Fruit fly (Drosophila melanogaster): Measurements from ENCODE around the gene CG13398.
A peak's percentile ranks its signal among the peaks of the same experiment; 100 is the strongest.

The CG13398 gene

DNA sequence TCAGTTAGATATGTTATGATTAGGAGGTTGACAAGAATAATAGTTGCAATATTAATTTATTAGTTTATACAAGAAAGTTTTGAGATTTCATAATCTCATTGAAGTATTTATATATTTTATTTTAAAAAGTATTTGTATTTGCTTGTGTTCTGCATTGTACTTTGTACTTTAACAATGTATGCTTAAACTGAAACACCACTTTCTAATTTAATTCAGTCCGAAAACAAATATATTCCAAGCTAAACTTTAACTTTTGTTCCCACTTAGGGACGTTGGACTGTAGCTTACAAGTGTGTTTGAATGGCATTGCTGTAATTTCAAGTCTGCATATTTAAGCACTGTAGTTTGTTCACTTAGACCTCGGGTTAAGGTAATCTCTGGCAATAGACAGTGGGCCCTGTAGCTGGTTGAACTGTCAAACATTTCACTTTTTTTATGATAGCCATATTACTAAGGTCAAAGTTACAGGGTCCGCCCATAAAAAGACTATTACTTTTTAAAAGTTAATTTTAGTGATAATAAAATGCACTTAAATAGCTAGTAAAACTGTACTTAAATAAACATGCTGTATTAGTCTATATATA is 43.6 kb downstream of the CG13398 start (continued):
- 0 out of 3 replicates have a peak, but pooled peaks have one; percentile 12 for TF ChIP-seq dysf (GFP tag; IDR thresholded peaks at IDR 0.05)
- peak; percentile 80 for TF ChIP-seq grau (tag; optimal IDR thresholded peaks at IDR 0.05)
- TF ChIP-seq Hsf (GFP tag; optimal IDR thresholded peaks at IDR 0.05) = no peak
- no peak for TF ChIP-seq hth (optimal IDR thresholded peaks at IDR 0.05)
- TF ChIP-seq CG42726 (GFP tag; IDR thresholded peaks at IDR 0.05; ENCODE audit: partially characterized antibody) = no peak
- TF ChIP-seq CG34376 (GFP tag; optimal IDR thresholded peaks at IDR 0.05) = no peak
- no peak for TF ChIP-seq CG30431 (GFP tag; optimal IDR thresholded peaks at IDR 0.05)
- 0 out of 3 replicates have a peak, but pooled peaks have one; percentile 23 for TF ChIP-seq so (GFP tag; IDR thresholded peaks at IDR 0.05)
- peak; percentile 42 for TF ChIP-seq gem (tag; optimal IDR thresholded peaks at IDR 0.05)
- TF ChIP-seq CG12659 (GFP tag; optimal IDR thresholded peaks at IDR 0.05) = peak; percentile 23
- TF ChIP-seq CG10267 (tag; optimal IDR thresholded peaks at IDR 0.05) = peak; percentile 7
- peak in 1 of 2 experiments; percentile 24 for TF ChIP-seq dpn (GFP tag; optimal IDR thresholded peaks at IDR 0.05)
- TF ChIP-seq twi (tag; optimal IDR thresholded peaks at IDR 0.05) = no peak
- no peak for TF ChIP-seq zen2 (GFP tag; IDR thresholded peaks at IDR 0.05; ENCODE audit: partially characterized antibody)
- peak; percentile 19 for TF ChIP-seq HHEX (GFP tag; optimal IDR thresholded peaks at IDR 0.05)
- no peak for TF ChIP-seq CG32772 (GFP tag; IDR thresholded peaks at IDR 0.05)
- TF ChIP-seq Hand (GFP tag; optimal IDR thresholded peaks at IDR 0.05) = no peak
- peak; percentile 41; the same call in 1 of the 2 replicates for TF ChIP-seq Drgx (GFP tag; IDR thresholded peaks at IDR 0.05)
- TF ChIP-seq crp (GFP tag; optimal IDR thresholded peaks at IDR 0.05) = no peak
- no peak for TF ChIP-seq salm (tag; optimal IDR thresholded peaks at IDR 0.05)
- no peak for TF ChIP-seq trh (GFP tag; optimal IDR thresholded peaks at IDR 0.05)
- TF ChIP-seq Sox100B (GFP tag; optimal IDR thresholded peaks at IDR 0.05) = peak; percentile 19
- TF ChIP-seq CG4424 (GFP tag; optimal IDR thresholded peaks at IDR 0.05) = peak; percentile 22
- no peak for TF ChIP-seq CG8478 (optimal IDR thresholded peaks at IDR 0.05)
- no peak for TF ChIP-seq da (GFP tag; optimal IDR thresholded peaks at IDR 0.05)
- TF ChIP-seq E2f1 (GFP tag; IDR thresholded peaks at IDR 0.05) = no peak
- peak; percentile 29 for TF ChIP-seq CG2712 (tag; optimal IDR thresholded peaks at IDR 0.05)
- TF ChIP-seq Meics (GFP tag; optimal IDR thresholded peaks at IDR 0.05) = peak; percentile 48
- peak; percentile 54 for TF ChIP-seq dmrt99B (tag; optimal IDR thresholded peaks at IDR 0.05)
- TF ChIP-seq CG8388 (GFP tag; optimal IDR thresholded peaks at IDR 0.05) = peak; percentile 4
- TF ChIP-seq CoRest (tag; optimal IDR thresholded peaks at IDR 0.05) = peak; percentile 10
- no peak for TF ChIP-seq CG31224 (GFP tag; IDR thresholded peaks at IDR 0.05)
- peak; percentile 23 for TF ChIP-seq phol (tag; optimal IDR thresholded peaks at IDR 0.05)
- TF ChIP-seq Mes4 (GFP tag; optimal IDR thresholded peaks at IDR 0.05) = no peak
- peak; percentile 18 for TF ChIP-seq CG18262 (tag; optimal IDR thresholded peaks at IDR 0.05)
- no peak for TF ChIP-seq CG17328 (GFP tag; IDR thresholded peaks at IDR 0.05)
- peak; percentile 49 for TF ChIP-seq CG15269 (tag; optimal IDR thresholded peaks at IDR 0.05)
- TF ChIP-seq CG3281 (GFP tag; optimal IDR thresholded peaks at IDR 0.05) = no peak
- no peak for TF ChIP-seq Poxn (GFP tag; IDR thresholded peaks at IDR 0.05)
- TF ChIP-seq Myb (GFP tag; optimal IDR thresholded peaks at IDR 0.05) = no peak
- TF ChIP-seq slp2 (GFP tag; optimal IDR thresholded peaks at IDR 0.05) = no peak
- peak; percentile 46 for TF ChIP-seq CG7839 (tag; optimal IDR thresholded peaks at IDR 0.05)
- peak; percentile 61 for TF ChIP-seq Med (GFP tag)
- peak; percentile 38; the same call in 1 of the 3 replicates for TF ChIP-seq row (GFP tag; IDR thresholded peaks at IDR 0.05)
- no peak for TF ChIP-seq Elba2 (GFP tag; optimal IDR thresholded peaks at IDR 0.05)
- TF ChIP-seq CG8924 (tag; optimal IDR thresholded peaks at IDR 0.05) = peak; percentile 38
- TF ChIP-seq unpg (GFP tag; optimal IDR thresholded peaks at IDR 0.05) = peak; percentile 8
- TF ChIP-seq CG3838 (GFP tag; optimal IDR thresholded peaks at IDR 0.05) = no peak
- peak; percentile 27 for TF ChIP-seq CG9437 (GFP tag; optimal IDR thresholded peaks at IDR 0.05)
- peak; percentile 2 for TF ChIP-seq PHDP (tag; optimal IDR thresholded peaks at IDR 0.05)

Measured in whole organism, embryonic.